Worm (Caenorhabditis elegans): Measurements from ENCODE around the gene srt-65.

DNA sequence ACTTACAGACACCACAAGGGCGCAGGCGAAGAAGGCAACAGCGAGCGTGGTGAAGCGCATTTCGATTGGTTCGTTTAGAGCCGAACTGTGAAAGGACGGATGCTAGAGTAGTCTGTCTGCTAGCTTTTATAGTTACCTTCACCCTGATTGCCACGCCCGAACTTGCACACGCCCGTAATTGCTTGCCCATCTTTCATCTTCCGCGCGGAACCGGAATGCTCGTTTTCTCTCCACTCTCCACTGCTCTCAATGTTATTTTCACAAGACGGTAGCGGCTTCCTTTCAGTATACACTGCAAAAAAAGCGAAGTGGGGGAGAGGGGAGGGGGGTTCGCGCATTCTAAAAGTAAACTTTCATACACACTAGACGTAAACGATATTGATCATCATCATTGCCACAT, 21.8 kb upstream of the srt-65 start, which contains the start of gene abu-8:
- TF ChIP-seq sox-2 (GFP tag; IDR thresholded peaks at IDR 0.05) (no peak), che-1 (tag; optimal IDR thresholded peaks at IDR 0.05) (no peak), tbx-2 (tag; optimal IDR thresholded peaks at IDR 0.05) (no peak), hlh-8 (tag; optimal IDR thresholded peaks at IDR 0.05) (no peak), ama-1 (optimal IDR thresholded peaks at IDR 0.05) (no peak), nfya-1 (tag; optimal IDR thresholded peaks at IDR 0.05) (no peak), dmd-4 (tag; optimal IDR thresholded peaks at IDR 0.05; ENCODE audit: borderline replicate concordance) (no peak), ceh-19 (GFP tag; optimal IDR thresholded peaks at IDR 0.05) (no peak)

Data from whole organism, late embryonic.